Worm (Caenorhabditis elegans): ENCODE results near the gene thk-1.

thk-1 gene

DNA sequence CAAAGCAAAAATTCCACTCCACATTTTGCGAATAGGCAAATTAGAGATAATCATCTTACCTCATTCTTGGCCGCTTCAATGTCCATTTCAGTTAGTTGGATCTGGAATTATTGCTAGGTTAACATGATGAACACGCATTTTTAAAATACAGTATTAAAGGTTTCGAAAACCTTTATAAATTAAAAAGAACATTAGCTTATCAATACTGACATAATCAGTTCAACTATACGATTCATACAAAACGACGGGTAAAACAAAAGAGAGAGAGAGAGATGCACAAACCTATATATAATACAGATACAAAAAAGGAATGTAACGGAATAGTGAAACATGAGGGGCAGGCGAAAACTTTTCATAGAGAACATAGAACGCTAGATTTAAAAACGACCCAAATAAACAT lies at the start of gene thk-1:
TSS of gene thk-1 (minus strand) at position 101 of the 400 bp plus-strand sequence.
- no peak for TF ChIP-seq duxl-1 (tag; optimal IDR thresholded peaks at IDR 0.05; ENCODE audit: poor library complexity)
- TF ChIP-seq saeg-2 (GFP tag; IDR thresholded peaks at IDR 0.05), result no peak
- TF ChIP-seq mdl-1 (tag; optimal IDR thresholded peaks at IDR 0.05), result no peak
- TF ChIP-seq daf-12 (tag; optimal IDR thresholded peaks at IDR 0.05), result no peak
- peak; percentile 44 for TF ChIP-seq pqm-1 (tag; optimal IDR thresholded peaks at IDR 0.05)
- TF ChIP-seq hif-1 (tag; optimal IDR thresholded peaks at IDR 0.05), result no peak
- TF ChIP-seq ztf-11 (tag; optimal IDR thresholded peaks at IDR 0.05), result no peak
- TF ChIP-seq nhr-28 (tag; optimal IDR thresholded peaks at IDR 0.05), result peak; percentile 7
- TF ChIP-seq sdz-12 (GFP tag; optimal IDR thresholded peaks at IDR 0.05), result no peak
- TF ChIP-seq nhr-41 (GFP tag; IDR thresholded peaks at IDR 0.05), result no peak
- TF ChIP-seq zfp-3 (GFP tag; conservative IDR thresholded peaks at IDR 0.05), result no peak
- TF ChIP-seq ceh-28 (tag; optimal IDR thresholded peaks at IDR 0.05), result no peak
- TF ChIP-seq F10B5.3 (tag; optimal IDR thresholded peaks at IDR 0.05), result no peak
- TF ChIP-seq unc-130 (GFP tag; optimal IDR thresholded peaks at IDR 0.05), result no peak
- TF ChIP-seq Y48G9A.11 (GFP tag; IDR thresholded peaks at IDR 0.05), result no peak
- TF ChIP-seq zip-11 (GFP tag; IDR thresholded peaks at IDR 0.05), result no peak
- no peak for TF ChIP-seq madf-9 (GFP tag; conservative IDR thresholded peaks at IDR 0.05)
- no peak for TF ChIP-seq fos-1 (tag; optimal IDR thresholded peaks at IDR 0.05)
- peak; percentile 55 for TF ChIP-seq aha-1 (tag)
- TF ChIP-seq unc-39 (tag; optimal IDR thresholded peaks at IDR 0.05), result no peak
- TF ChIP-seq ces-1 (GFP tag; optimal IDR thresholded peaks at IDR 0.05), result no peak
- peak in 1 of 2 experiments; percentile 49 for TF ChIP-seq unc-62 (GFP tag; optimal IDR thresholded peaks at IDR 0.05 in 1 of 2)
- no peak for TF ChIP-seq unc-62 (tag; optimal IDR thresholded peaks at IDR 0.05)
- TF ChIP-seq nhr-48 (tag; optimal IDR thresholded peaks at IDR 0.05), result no peak
- no peak for TF ChIP-seq ceh-20 (GFP tag; IDR thresholded peaks at IDR 0.05)
- TF ChIP-seq ama-1 (optimal IDR thresholded peaks at IDR 0.05), result no peak
- no peak for TF ChIP-seq lin-38 (GFP tag; IDR thresholded peaks at IDR 0.05)
- TF ChIP-seq snpc-4 (tag; optimal IDR thresholded peaks at IDR 0.05), result no peak
- no peak for TF ChIP-seq nhr-25 (tag; optimal IDR thresholded peaks at IDR 0.05; ENCODE audit: borderline replicate concordance, insufficient read depth)
- TF ChIP-seq spr-3 (GFP tag; optimal IDR thresholded peaks at IDR 0.05), result no peak
- no peak for TF ChIP-seq nhr-77 (tag; optimal IDR thresholded peaks at IDR 0.05)
- TF ChIP-seq lin-15B (tag; optimal IDR thresholded peaks at IDR 0.05), result no peak
- no peak for TF ChIP-seq ZK337.2 (GFP tag; IDR thresholded peaks at IDR 0.05)
- no peak for TF ChIP-seq lin-39 (tag; optimal IDR thresholded peaks at IDR 0.05)
- no peak for TF ChIP-seq nhr-11 (tag; optimal IDR thresholded peaks at IDR 0.05)
- no peak for TF ChIP-seq fkh-10 (GFP tag; optimal IDR thresholded peaks at IDR 0.05)
- no peak for TF ChIP-seq snpc-1.2 (GFP tag; IDR thresholded peaks at IDR 0.05)
- no peak for TF ChIP-seq dmd-9 (GFP tag; IDR thresholded peaks at IDR 0.05)
- TF ChIP-seq nhr-10 (tag; optimal IDR thresholded peaks at IDR 0.05), result no peak
- no peak for TF ChIP-seq egl-27 (tag; optimal IDR thresholded peaks at IDR 0.05)
- peak; percentile 12 for TF ChIP-seq dve-1 (tag; optimal IDR thresholded peaks at IDR 0.05; ENCODE audit: insufficient read depth)
- no peak for TF ChIP-seq nhr-76 (tag; optimal IDR thresholded peaks at IDR 0.05)
- TF ChIP-seq pha-4 (GFP tag; IDR thresholded peaks at IDR 0.05), result no peak
- no peak for TF ChIP-seq pha-4 (tag; optimal IDR thresholded peaks at IDR 0.05)

DNA sequence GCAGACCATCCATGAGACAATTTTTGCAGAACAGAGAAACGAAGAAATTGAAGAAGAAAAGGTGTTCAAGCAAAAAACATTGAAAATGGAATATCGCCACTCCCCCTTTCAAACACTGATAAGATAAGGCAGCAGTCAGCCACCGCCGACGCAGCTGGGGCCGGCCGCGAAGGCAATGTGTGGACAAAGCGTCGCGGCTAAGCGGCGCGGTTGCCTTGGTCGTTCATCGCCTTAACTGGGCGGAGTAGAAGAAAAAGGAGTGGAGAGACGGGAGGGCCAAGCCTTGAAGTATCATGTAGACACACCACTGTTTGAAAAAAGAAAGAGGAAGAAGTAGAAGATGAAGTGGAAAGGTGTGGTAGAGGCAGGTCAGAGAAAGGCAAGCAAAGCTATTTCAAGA lies 49.6 kb upstream of the thk-1 start:
- TF ChIP-seq nhr-42 (GFP tag; IDR thresholded peaks at IDR 0.05), result no peak
- no peak for TF ChIP-seq lim-7 (GFP tag; IDR thresholded peaks at IDR 0.05)
- peak; percentile 23 for TF ChIP-seq mep-1 (tag; optimal IDR thresholded peaks at IDR 0.05)
- TF ChIP-seq gei-8 (GFP tag; optimal IDR thresholded peaks at IDR 0.05), result no peak
- no peak for TF ChIP-seq F26F4.8 (GFP tag; conservative IDR thresholded peaks at IDR 0.05)
- no peak for TF ChIP-seq lin-13 (GFP tag; optimal IDR thresholded peaks at IDR 0.05)
- no peak for TF ChIP-seq F44E2.7 (GFP tag; IDR thresholded peaks at IDR 0.05)
- 0 out of 2 replicates have a peak, but pooled peaks have one; percentile 28 for TF ChIP-seq tra-1 (GFP tag; IDR thresholded peaks at IDR 0.05)
- TF ChIP-seq hlh-30 (tag; optimal IDR thresholded peaks at IDR 0.05; ENCODE audit: insufficient read depth), result no peak
- peak; percentile 14 for TF ChIP-seq nhr-102 (tag; optimal IDR thresholded peaks at IDR 0.05)
- no peak for TF ChIP-seq attf-4 (tag; optimal IDR thresholded peaks at IDR 0.05)
- TF ChIP-seq nhr-48 (tag; optimal IDR thresholded peaks at IDR 0.05), result no peak
- no peak for TF ChIP-seq pha-4 (GFP tag; IDR thresholded peaks at IDR 0.05)
- TF ChIP-seq pha-4 (tag; optimal IDR thresholded peaks at IDR 0.05), result no peak
- no peak for TF ChIP-seq jun-1 (tag; optimal IDR thresholded peaks at IDR 0.05)
